Fruit fly (Drosophila melanogaster): ENCODE results near the gene Efa6.

- TF ChIP-seq CG4496 (GFP tag; IDR thresholded peaks at IDR 0.05) (no peak), CG34367 (tag; optimal IDR thresholded peaks at IDR 0.05) (no peak), CG8301 (tag; optimal IDR thresholded peaks at IDR 0.05) (no peak), CG8159 (tag; optimal IDR thresholded peaks at IDR 0.05) (no peak), Pif1B (GFP tag; optimal IDR thresholded peaks at IDR 0.05) (no peak), CG32121 (GFP tag; IDR thresholded peaks at IDR 0.05) (no peak), CG13204 (GFP tag; optimal IDR thresholded peaks at IDR 0.05) (no peak), fd96Ca (GFP tag; IDR thresholded peaks at IDR 0.05) (no peak), gl (tag; optimal IDR thresholded peaks at IDR 0.05) (no peak), CG14655 (GFP tag; optimal IDR thresholded peaks at IDR 0.05) (no peak)
Observed at dm6 chr3R:22602783-22603182, 15.2 kb downstream of the Efa6 start.

Measured in whole organism, pupa.